Fruit fly (Drosophila melanogaster): ENCODE results near the gene CG6923.

DNA sequence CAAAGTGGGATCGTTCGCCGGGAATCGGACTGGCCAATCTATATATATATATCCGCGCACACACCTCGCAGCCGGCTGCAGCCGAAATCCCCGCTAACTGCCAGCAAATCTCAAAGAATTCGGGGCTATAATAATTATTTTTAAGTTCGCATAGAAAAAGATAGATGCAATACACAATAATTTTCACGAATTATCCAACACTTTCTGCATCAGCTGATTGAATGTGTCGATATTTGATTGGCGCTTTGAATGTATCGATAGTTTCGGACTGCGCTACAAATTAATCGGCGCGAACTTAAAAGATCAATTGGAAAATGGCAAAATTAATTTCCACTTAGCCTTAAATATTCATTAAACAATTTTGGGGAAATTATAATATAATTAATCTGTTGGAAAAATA lies 47.0 kb upstream of the CG6923 start, which contains the start of gene Sbf:
- no peak for TF ChIP-seq Eip75B (GFP tag; optimal IDR thresholded peaks at IDR 0.05)
- no peak for TF ChIP-seq topi (GFP tag; optimal IDR thresholded peaks at IDR 0.05)
- TF ChIP-seq CG1621 (tag; optimal IDR thresholded peaks at IDR 0.05): no peak
- TF ChIP-seq esn (GFP tag; optimal IDR thresholded peaks at IDR 0.05): peak; percentile 39
- TF ChIP-seq vri (GFP tag; optimal IDR thresholded peaks at IDR 0.05): no peak
- no peak for TF ChIP-seq CG11902 (GFP tag; optimal IDR thresholded peaks at IDR 0.05)
- TF ChIP-seq CG34406 (GFP tag; optimal IDR thresholded peaks at IDR 0.05): no peak
- no peak for TF ChIP-seq dac (GFP tag; optimal IDR thresholded peaks at IDR 0.05)
